Worm (Caenorhabditis elegans) whole organism, L4 larva: ENCODE results near the gene ZK899.1.
"Not testable (repeated sequence)": the region's sequence is repeated elsewhere in the genome, so short reads cannot be mapped to it uniquely, and the experiment has no call there.

Experiments used
- ZK337.2 ChIP-seq: fragments of 200-800 bp; sonication (Bioruptor generic); IDR thresholded peaks from 2 replicates; pipeline ENCODE4 v1.3.6; 2022; ENCODE audit warnings: missing genetic modification reagents, missing genetic modification characterization, missing compliant biosample characterization
- ama-1 ChIP-seq: fragments of 150-350 bp; optimal IDR thresholded peaks from 2 replicates; lab custom pipeline; 2014; ENCODE audit warnings: inconsistent platforms, mixed read lengths
- dmd-8 ChIP-seq: fragments of 200-800 bp; sonication (Bioruptor generic); IDR thresholded peaks from 2 replicates; pipeline ENCODE4 v1.3.6; 2022; ENCODE audit warnings: missing genetic modification characterization, missing compliant biosample characterization
- hlh-30 ChIP-seq: sonication (generic microtip); optimal IDR thresholded peaks from 2 replicates; lab custom pipeline; 2017; ENCODE audit warnings: antibody characterized with exemption, mild to moderate bottlenecking, missing genetic modification characterization, missing compliant biosample characterization; ENCODE audit not compliant: insufficient read depth
- lir-3 ChIP-seq: sonication (generic microtip); optimal IDR thresholded peaks from 2 replicates; lab custom pipeline; 2016; ENCODE audit warnings: mild to moderate bottlenecking, missing genetic modification characterization, missing compliant biosample characterization
- lsy-2 ChIP-seq, 2 experiments: fragments of 150-350 bp in 1 of 2; sonication (generic microtip) in 1 of 2; optimal IDR thresholded peaks; 2 replicates each; lab custom pipeline; 2014 to 2017; ENCODE audit warnings: missing biosample characterization in 2 of 2, missing genetic modification characterization in 2 of 2
- nhr-11 ChIP-seq: fragments of 150-350 bp; optimal IDR thresholded peaks from 2 replicates; lab custom pipeline; 2014; ENCODE audit warnings: missing biosample characterization, missing genetic modification characterization
- nhr-76 ChIP-seq: fragments of 150-350 bp; optimal IDR thresholded peaks from 2 replicates; lab custom pipeline; 2014; ENCODE audit warnings: missing biosample characterization, missing genetic modification characterization
- snpc-4 ChIP-seq: fragments of 150-350 bp; optimal IDR thresholded peaks from 2 replicates; lab custom pipeline; 2014; ENCODE audit warnings: missing biosample characterization, missing genetic modification characterization
- unc-130 ChIP-seq: sonication (generic microtip); optimal IDR thresholded peaks from 2 replicates; lab custom pipeline; 2016; ENCODE audit warnings: missing genetic modification reagents, missing genetic modification characterization, missing compliant biosample characterization
- unc-39 ChIP-seq: sonication (generic microtip); optimal IDR thresholded peaks from 2 replicates; lab custom pipeline; 2017; ENCODE audit warnings: missing biosample characterization, missing genetic modification characterization

DNA sequence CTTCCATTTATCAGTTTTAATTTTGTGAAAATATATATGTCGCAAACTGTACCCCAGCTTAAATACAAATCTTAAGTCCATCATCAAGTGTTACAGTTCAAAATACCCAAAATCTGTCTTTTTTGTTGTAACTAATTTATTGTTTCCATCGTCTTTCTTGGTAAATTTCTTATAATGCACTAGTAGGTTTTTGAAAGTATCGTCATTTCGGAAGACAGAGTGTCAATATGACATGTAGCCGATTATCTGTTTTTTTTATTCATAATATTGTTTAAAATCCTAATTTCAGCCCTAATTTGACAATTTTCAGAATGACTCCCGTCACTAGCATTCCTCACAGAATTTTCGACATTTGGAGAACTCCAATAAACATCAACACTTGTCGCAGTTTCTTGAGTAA lies 16.6 kb downstream of the ZK899.1 start, which contains the start of gene ZK899.6:
- TF ChIP-seq ZK337.2 (GFP tag; lab: Robert Waterston, UW); dmd-8; lir-3; unc-39; ama-1 (lab: Kevin White, UChicago); unc-130 (GFP tag; lab: Kevin White, UChicago); lsy-2 (tag; optimal IDR thresholded peaks at IDR 0.05; lab: Kevin White, UChicago); nhr-76; hlh-30 (tag; lab: Kevin White, UChicago); nhr-11 (tag; lab: Kevin White, UChicago); snpc-4: not testable (repeated sequence)
